Worm (Caenorhabditis elegans) whole organism, L4 larva: Measurements from ENCODE around the gene ZK829.1.

ENCODE experiments used
- F26F4.8 ChIP-seq: fragments of 200-800 bp; sonication (Bioruptor generic); conservative IDR thresholded peaks from 2 replicates; pipeline ENCODE4 v1.3.6; 2022; ENCODE audit warnings: missing genetic modification characterization, missing compliant biosample characterization
- F44E2.7 ChIP-seq: fragments of 200-800 bp; sonication (Bioruptor generic); IDR thresholded peaks from 2 replicates; pipeline ENCODE4 v2.1.2; 2022; ENCODE audit warnings: missing genetic modification characterization, missing compliant biosample characterization
- T20F7.1 ChIP-seq: fragments of 200-800 bp; sonication (Bioruptor generic); optimal IDR thresholded peaks from 2 replicates; lab custom pipeline; 2018; ENCODE audit warnings: mild to moderate bottlenecking, missing genetic modification characterization, missing compliant biosample characterization
- Y105C5A.15 ChIP-seq: fragments of 200-800 bp; sonication (Bioruptor generic); IDR thresholded peaks from 2 replicates; pipeline ENCODE4 v1.3.6; 2022; ENCODE audit warnings: missing genetic modification characterization, missing compliant biosample characterization
- Y48G9A.11 ChIP-seq: fragments of 200-800 bp; sonication (Bioruptor generic); IDR thresholded peaks from 2 replicates; pipeline ENCODE4 v1.3.6; 2022; ENCODE audit warnings: missing genetic modification reagents, missing genetic modification characterization, missing compliant biosample characterization
- ZK337.2 ChIP-seq: fragments of 200-800 bp; sonication (Bioruptor generic); IDR thresholded peaks from 2 replicates; pipeline ENCODE4 v1.3.6; 2022; ENCODE audit warnings: missing genetic modification reagents, missing genetic modification characterization, missing compliant biosample characterization
- aha-1 ChIP-seq: fragments of 150-350 bp; peaks from one replicate; lab custom pipeline; 2014; ENCODE audit warnings: missing biosample characterization, missing genetic modification characterization
- ama-1 ChIP-seq: fragments of 150-350 bp; optimal IDR thresholded peaks from 2 replicates; lab custom pipeline; 2014; ENCODE audit warnings: inconsistent platforms, mixed read lengths
- arid-1 ChIP-seq: fragments of 200-800 bp; sonication (Bioruptor generic); conservative IDR thresholded peaks from 2 replicates; pipeline ENCODE4 v1.3.6; 2022; ENCODE audit warnings: missing genetic modification reagents, missing genetic modification characterization, missing compliant biosample characterization
- ceh-20 ChIP-seq: fragments of 200-800 bp; sonication (Bioruptor generic); IDR thresholded peaks from 2 replicates; pipeline ENCODE4 v1.3.6; 2022; ENCODE audit warnings: missing genetic modification reagents, missing genetic modification characterization, missing compliant biosample characterization
- ceh-44 ChIP-seq: fragments of 200-800 bp; sonication (Bioruptor generic); IDR thresholded peaks from 2 replicates; pipeline ENCODE4 v1.3.6; 2022; ENCODE audit warnings: missing genetic modification reagents, missing genetic modification characterization, missing compliant biosample characterization
- cey-2 ChIP-seq: sonication (generic microtip); optimal IDR thresholded peaks from 3 replicates; lab custom pipeline; 2017; ENCODE audit warnings: missing genetic modification characterization, mild to moderate bottlenecking, missing compliant biosample characterization, antibody characterized with exemption, borderline replicate concordance; ENCODE audit not compliant: insufficient read depth
- ctbp-1 ChIP-seq: fragments of 200-800 bp; sonication (Bioruptor generic); IDR thresholded peaks from 2 replicates; pipeline ENCODE4 v1.3.6; 2022; ENCODE audit warnings: missing genetic modification reagents, missing genetic modification characterization, missing compliant biosample characterization
- daf-16 ChIP-seq, 3 experiments: sonication (generic microtip); optimal IDR thresholded peaks; 2 replicates each; lab custom pipeline; 2016 to 2017; ENCODE audit warnings: missing genetic modification characterization in 3 of 3, missing genetic modification reagents in 3 of 3, mild to moderate bottlenecking in 2 of 3, missing compliant biosample characterization in 2 of 3, missing biosample characterization in 1 of 3, moderate library complexity in 1 of 3
- dmd-8 ChIP-seq: fragments of 200-800 bp; sonication (Bioruptor generic); IDR thresholded peaks from 2 replicates; pipeline ENCODE4 v1.3.6; 2022; ENCODE audit warnings: missing genetic modification characterization, missing compliant biosample characterization
- dmd-9 ChIP-seq: fragments of 200-800 bp; sonication (Bioruptor generic); IDR thresholded peaks from 2 replicates; pipeline ENCODE4 v1.3.6; 2022; ENCODE audit warnings: missing genetic modification reagents, missing genetic modification characterization, missing compliant biosample characterization
- duxl-1 ChIP-seq: sonication (generic microtip); optimal IDR thresholded peaks from 2 replicates; lab custom pipeline; 2016; ENCODE audit warnings: mild to moderate bottlenecking, missing genetic modification characterization, moderate library complexity, missing compliant biosample characterization; ENCODE audit not compliant: poor library complexity
- egl-27 ChIP-seq: sonication (generic microtip); optimal IDR thresholded peaks from 3 replicates; lab custom pipeline; 2017; ENCODE audit warnings: missing biosample characterization, missing genetic modification reagents, missing genetic modification characterization
- fkh-10 ChIP-seq: fragments of 150-350 bp; optimal IDR thresholded peaks from 2 replicates; lab custom pipeline; 2014; ENCODE audit warnings: missing biosample characterization, missing genetic modification reagents, missing genetic modification characterization
- fos-1 ChIP-seq: fragments of 150-350 bp; optimal IDR thresholded peaks from 2 replicates; lab custom pipeline; 2014; ENCODE audit warnings: missing biosample characterization, missing genetic modification characterization
- gei-8 ChIP-seq: fragments of 200-800 bp; sonication (Bioruptor generic); optimal IDR thresholded peaks from 2 replicates; lab custom pipeline; 2018; ENCODE audit warnings: mild to moderate bottlenecking, missing genetic modification characterization, missing compliant biosample characterization
- hif-1 ChIP-seq, 2 experiments: sonication (generic microtip); optimal IDR thresholded peaks; 2 replicates each; lab custom pipeline; 2016 to 2017; ENCODE audit warnings: missing compliant biosample characterization in 2 of 2, missing genetic modification characterization in 2 of 2, missing genetic modification reagents in 2 of 2, missing genotype in 2 of 2, mild to moderate bottlenecking in 1 of 2
- hlh-11 ChIP-seq: fragments of 200-800 bp; sonication (Bioruptor generic); optimal IDR thresholded peaks from 2 replicates; lab custom pipeline; 2018; ENCODE audit warnings: mild to moderate bottlenecking, missing genetic modification characterization, missing compliant biosample characterization
- hmg-1.1 ChIP-seq: fragments of 200-800 bp; sonication (Bioruptor generic); IDR thresholded peaks from 2 replicates; pipeline ENCODE4 v1.3.6; 2022; ENCODE audit warnings: missing genetic modification reagents, missing genetic modification characterization, missing compliant biosample characterization
- lin-29 ChIP-seq: fragments of 200-800 bp; sonication (Bioruptor generic); IDR thresholded peaks from 2 replicates; pipeline ENCODE4 v1.3.6; 2022; ENCODE audit warnings: missing genetic modification reagents, missing genetic modification characterization, missing compliant biosample characterization
- lsy-2 ChIP-seq, 2 experiments: fragments of 150-350 bp in 1 of 2; sonication (generic microtip) in 1 of 2; optimal IDR thresholded peaks; 2 replicates each; lab custom pipeline; 2014 to 2017; ENCODE audit warnings: missing biosample characterization in 2 of 2, missing genetic modification characterization in 2 of 2
- madf-5 ChIP-seq, 2 experiments: fragments of 200-800 bp; sonication (Bioruptor generic); IDR thresholded peaks; 2 replicates each; pipeline ENCODE4 v1.3.6; 2022; ENCODE audit warnings: missing compliant biosample characterization in 2 of 2, missing genetic modification characterization in 2 of 2
- mdt-29 ChIP-seq: fragments of 200-800 bp; sonication (Bioruptor generic); IDR thresholded peaks from 2 replicates; pipeline ENCODE4 v1.3.6; 2022; ENCODE audit warnings: missing genetic modification reagents, missing genetic modification characterization, missing compliant biosample characterization
- mes-2 ChIP-seq: sonication (generic microtip); optimal IDR thresholded peaks from 2 replicates; lab custom pipeline; 2016; ENCODE audit warnings: missing genotype, mild to moderate bottlenecking, missing genetic modification characterization, missing compliant biosample characterization; ENCODE audit not compliant: poor library complexity, severe bottlenecking
- mxl-2 ChIP-seq: fragments of 200-800 bp; sonication (Bioruptor generic); conservative IDR thresholded peaks from 2 replicates; pipeline ENCODE4 v1.3.6; 2022; ENCODE audit warnings: missing genetic modification reagents, missing genetic modification characterization, missing compliant biosample characterization
- mxl-3 ChIP-seq: fragments of 200-800 bp; sonication (Bioruptor generic); optimal IDR thresholded peaks from 2 replicates; lab custom pipeline; 2018; ENCODE audit warnings: mild to moderate bottlenecking, missing genetic modification characterization, missing compliant biosample characterization
- nhr-102 ChIP-seq: sonication (generic microtip); optimal IDR thresholded peaks from 2 replicates; lab custom pipeline; 2016; ENCODE audit warnings: mild to moderate bottlenecking, missing genetic modification characterization, moderate library complexity, missing compliant biosample characterization
- nhr-11 ChIP-seq: fragments of 150-350 bp; optimal IDR thresholded peaks from 2 replicates; lab custom pipeline; 2014; ENCODE audit warnings: missing biosample characterization, missing genetic modification characterization
- nhr-111 ChIP-seq: fragments of 200-800 bp; sonication (Bioruptor generic); optimal IDR thresholded peaks from 2 replicates; lab custom pipeline; 2018; ENCODE audit warnings: mild to moderate bottlenecking, missing genetic modification characterization, missing compliant biosample characterization
- nhr-237 ChIP-seq: sonication (generic microtip); optimal IDR thresholded peaks from 2 replicates; lab custom pipeline; 2017; ENCODE audit warnings: missing biosample characterization, missing genetic modification characterization
- nhr-28 ChIP-seq: fragments of 150-350 bp; optimal IDR thresholded peaks from 2 replicates; lab custom pipeline; 2014; ENCODE audit warnings: missing biosample characterization, missing genetic modification characterization
- nhr-48 ChIP-seq: sonication (generic microtip); optimal IDR thresholded peaks from 2 replicates; lab custom pipeline; 2016; ENCODE audit warnings: mild to moderate bottlenecking, missing genetic modification characterization, missing compliant biosample characterization
- nhr-6 ChIP-seq: fragments of 150-350 bp; optimal IDR thresholded peaks from 2 replicates; lab custom pipeline; 2014; ENCODE audit warnings: missing biosample characterization, missing genetic modification characterization
- nhr-77 ChIP-seq: fragments of 150-350 bp; optimal IDR thresholded peaks from 2 replicates; lab custom pipeline; 2014; ENCODE audit warnings: missing biosample characterization, missing genetic modification characterization
- pha-4 ChIP-seq, 2 experiments: fragments of 150-350 bp in 1 of 2; fragments of 200-800 bp in 1 of 2; sonication (Bioruptor generic) in 1 of 2; IDR thresholded peaks in 1 of 2; optimal IDR thresholded peaks in 1 of 2; 2 replicates each; pipeline versions ENCODE4 v1.3.6 to Lab custom; 2014 to 2022; ENCODE audit warnings: missing genetic modification characterization in 2 of 2, missing genetic modification reagents in 2 of 2, missing biosample characterization in 1 of 2, missing compliant biosample characterization in 1 of 2
- pqm-1 ChIP-seq: sonication (generic microtip); optimal IDR thresholded peaks from 2 replicates; lab custom pipeline; 2017; ENCODE audit warnings: missing biosample characterization, missing genetic modification characterization
- rbr-2 ChIP-seq: sonication (generic microtip); optimal IDR thresholded peaks from 2 replicates; lab custom pipeline; 2016; ENCODE audit warnings: missing genotype, missing genetic modification characterization, missing compliant biosample characterization
- saeg-2 ChIP-seq: fragments of 200-800 bp; sonication (Bioruptor generic); IDR thresholded peaks from 2 replicates; pipeline ENCODE4 v1.3.6; 2022; ENCODE audit warnings: missing genetic modification reagents, missing genetic modification characterization, missing compliant biosample characterization
- sdz-12 ChIP-seq: fragments of 200-800 bp; sonication (Bioruptor generic); optimal IDR thresholded peaks from 2 replicates; lab custom pipeline; 2018; ENCODE audit warnings: mild to moderate bottlenecking, missing genetic modification characterization, missing compliant biosample characterization
- skn-1 ChIP-seq: fragments of 150-350 bp; optimal IDR thresholded peaks from 2 replicates; lab custom pipeline; 2014; ENCODE audit warnings: missing biosample characterization, missing genetic modification characterization
- snpc-1.2 ChIP-seq: fragments of 200-800 bp; sonication (Bioruptor generic); IDR thresholded peaks from 2 replicates; pipeline ENCODE4 v1.3.6; 2022; ENCODE audit warnings: missing genetic modification reagents, missing genetic modification characterization, missing compliant biosample characterization
- unc-39 ChIP-seq: sonication (generic microtip); optimal IDR thresholded peaks from 2 replicates; lab custom pipeline; 2017; ENCODE audit warnings: missing biosample characterization, missing genetic modification characterization
- unc-62 ChIP-seq, 3 experiments: fragments of 150-350 bp in 1 of 3; sonication (generic microtip); optimal IDR thresholded peaks in 2 of 3; peaks in 1 of 3; 1 replicate in 1 of 3; 2 replicates in 2 of 3; lab custom pipeline; 2014 to 2017; ENCODE audit warnings: missing biosample characterization in 3 of 3, missing genetic modification characterization in 3 of 3, missing genetic modification reagents in 3 of 3, missing genotype in 1 of 3
- zip-2 ChIP-seq: fragments of 150-350 bp; optimal IDR thresholded peaks from 2 replicates; lab custom pipeline; 2014; ENCODE audit warnings: missing biosample characterization, missing genetic modification characterization
- ztf-11 ChIP-seq: fragments of 150-350 bp; optimal IDR thresholded peaks from 2 replicates; lab custom pipeline; 2014; ENCODE audit warnings: missing biosample characterization, missing genetic modification characterization

Gene ZK829.1

ce11 chrIV:11916907-11917306, 25.3 kb downstream of the ZK829.1 start, which contains the start of gene ZK822.10 (continued):
- no peak for TF ChIP-seq duxl-1 (tag; lab: Kevin White, UChicago)
- no peak for TF ChIP-seq sdz-12
- no peak for TF ChIP-seq egl-27
- no peak for TF ChIP-seq mxl-2 (GFP tag; lab: Robert Waterston, UW)
- TF ChIP-seq lsy-2 (tag; optimal IDR thresholded peaks at IDR 0.05; lab: Kevin White, UChicago): peak in 1 of 2 experiments; percentile 2
- TF ChIP-seq nhr-11 (tag; lab: Kevin White, UChicago): no peak
- TF ChIP-seq mxl-3 (GFP tag; lab: Kevin White, UChicago): no peak
- no peak for TF ChIP-seq cey-2 (tag; lab: Kevin White, UChicago)
- TF ChIP-seq fkh-10: no peak
- TF ChIP-seq nhr-111 (GFP tag; lab: Kevin White, UChicago): no peak
- peak; percentile 65 for TF ChIP-seq aha-1 (tag; lab: Kevin White, UChicago)
- TF ChIP-seq Y48G9A.11: no peak
- peak; percentile 65 for TF ChIP-seq mdt-29
- no peak for TF ChIP-seq saeg-2 (GFP tag; lab: Robert Waterston, UW)
- no peak for TF ChIP-seq unc-39 (tag; lab: Kevin White, UChicago)
- no peak for TF ChIP-seq nhr-6 (tag; lab: Kevin White, UChicago)
- peak; percentile 51 for TF ChIP-seq nhr-77 (tag; lab: Kevin White, UChicago)
- TF ChIP-seq fos-1: no peak
- no peak for TF ChIP-seq rbr-2 (tag; lab: Kevin White, UChicago)
- no peak for TF ChIP-seq nhr-48 (tag; lab: Kevin White, UChicago)
- TF ChIP-seq T20F7.1: no peak
- TF ChIP-seq zip-2 (tag; lab: Kevin White, UChicago): no peak
- peak; percentile 71 for TF ChIP-seq hlh-11 (tag; lab: Kevin White, UChicago)
- no peak for TF ChIP-seq ctbp-1 (GFP tag; lab: Robert Waterston, UW)
- TF ChIP-seq dmd-9 (GFP tag; lab: Robert Waterston, UW): no peak
- no peak for TF ChIP-seq lin-29 (GFP tag; lab: Robert Waterston, UW)
- no peak for TF ChIP-seq ztf-11 (tag; lab: Kevin White, UChicago)
- no peak for TF ChIP-seq pha-4 (GFP tag; IDR thresholded peaks at IDR 0.05; lab: Robert Waterston, UW)
- no peak for TF ChIP-seq pha-4 (tag; optimal IDR thresholded peaks at IDR 0.05; lab: Kevin White, UChicago)
- no peak for TF ChIP-seq ama-1
- TF ChIP-seq hif-1 (tag; optimal IDR thresholded peaks at IDR 0.05; lab: Kevin White, UChicago): no peak
- TF ChIP-seq mes-2 (tag; lab: Kevin White, UChicago): no peak
- TF ChIP-seq ZK337.2 (GFP tag; lab: Robert Waterston, UW): no peak
- TF ChIP-seq Y105C5A.15 (GFP tag; lab: Robert Waterston, UW): no peak
- no peak for TF ChIP-seq ceh-44 (GFP tag; lab: Robert Waterston, UW)
- no peak for TF ChIP-seq gei-8 (GFP tag; lab: Kevin White, UChicago)
- TF ChIP-seq nhr-28 (tag; lab: Kevin White, UChicago): peak; percentile 86
- TF ChIP-seq dmd-8 (GFP tag; lab: Robert Waterston, UW): no peak
- TF ChIP-seq F26F4.8 (GFP tag; lab: Robert Waterston, UW): no peak
- no peak for TF ChIP-seq snpc-1.2 (GFP tag; lab: Robert Waterston, UW)
- peak; percentile 39 for TF ChIP-seq nhr-102 (tag; lab: Kevin White, UChicago)
- TF ChIP-seq ceh-20 (GFP tag; lab: Robert Waterston, UW): no peak
- TF ChIP-seq madf-5 (GFP tag; IDR thresholded peaks at IDR 0.05; lab: Robert Waterston, UW): no peak
- TF ChIP-seq daf-16 (GFP tag; optimal IDR thresholded peaks at IDR 0.05; lab: Kevin White, UChicago): no peak
- TF ChIP-seq daf-16 (tag; optimal IDR thresholded peaks at IDR 0.05; lab: Kevin White, UChicago): peak; percentile 100
- no peak for TF ChIP-seq skn-1 (tag; lab: Kevin White, UChicago)
- no peak for TF ChIP-seq hmg-1.1 (GFP tag; lab: Robert Waterston, UW)
- no peak for TF ChIP-seq unc-62 (GFP tag; optimal IDR thresholded peaks at IDR 0.05 in 1 of 2; lab: Kevin White, UChicago)
- no peak for TF ChIP-seq unc-62 (tag; optimal IDR thresholded peaks at IDR 0.05; lab: Kevin White, UChicago)
- TF ChIP-seq nhr-237: no peak
- no peak for TF ChIP-seq pqm-1 (tag; lab: Kevin White, UChicago)
- no peak for TF ChIP-seq F44E2.7 (GFP tag; lab: Robert Waterston, UW)
- TF ChIP-seq arid-1 (GFP tag; lab: Robert Waterston, UW): no peak
